Worm (Caenorhabditis elegans): ENCODE results near the gene F10B5.2.

F10B5.2 gene

DNA sequence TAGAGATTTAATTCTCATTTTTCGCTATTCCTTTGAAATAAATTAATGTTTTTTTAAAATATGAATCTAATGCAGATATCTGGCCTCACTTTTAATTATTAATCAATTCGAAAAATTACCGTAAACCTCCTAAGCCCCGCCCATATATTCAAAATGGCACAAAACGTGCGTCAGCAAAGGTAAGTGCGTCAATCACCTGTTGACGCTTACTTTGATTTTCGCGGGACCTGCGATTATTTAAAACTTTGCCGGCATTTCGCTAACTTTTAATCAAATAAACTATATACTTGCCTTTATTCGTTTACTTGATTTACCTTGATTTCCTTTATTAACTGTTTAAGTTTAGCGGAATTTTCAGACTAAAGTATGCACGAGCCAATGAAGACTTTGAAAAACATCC lies 13.4 kb downstream of the F10B5.2 start, which contains the start of gene pch-2 (continued):
- TF ChIP-seq D2030.7 (GFP tag; IDR thresholded peaks at IDR 0.05) (peak; percentile 40; the same call in 1 of the 2 replicates), chd-7 (tag; optimal IDR thresholded peaks at IDR 0.05) (no peak), nfyb-1 (GFP tag; IDR thresholded peaks at IDR 0.05) (no peak)

DNA sequence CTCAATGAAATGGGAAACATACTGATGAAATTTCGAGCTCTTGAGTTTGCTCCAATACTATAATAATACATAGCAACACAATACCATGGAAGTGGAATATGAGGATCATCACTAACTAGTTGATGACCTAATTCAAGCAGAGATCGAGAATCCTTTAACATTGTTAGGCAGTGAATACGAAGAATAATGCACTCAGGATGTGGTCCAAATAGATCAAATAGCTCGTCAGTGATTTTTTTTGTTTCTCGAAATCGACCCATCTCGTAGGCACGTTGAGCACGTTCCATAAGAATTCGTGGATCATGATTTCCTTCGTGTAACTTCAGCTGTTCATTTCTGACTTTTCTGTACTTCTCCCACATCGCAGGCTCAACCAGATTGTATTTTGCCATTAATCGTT lies 16.4 kb downstream of the F10B5.2 start:
- no peak for TF ChIP-seq dpl-1 (GFP tag; optimal IDR thresholded peaks at IDR 0.05)
- TF ChIP-seq bed-1 (GFP tag; IDR thresholded peaks at IDR 0.05) = no peak
- no peak for TF ChIP-seq madf-8 (GFP tag; conservative IDR thresholded peaks at IDR 0.05)
- TF ChIP-seq lsl-1 (GFP tag; optimal IDR thresholded peaks at IDR 0.05) = no peak
- TF ChIP-seq ceh-27 (GFP tag; optimal IDR thresholded peaks at IDR 0.05) = no peak
- no peak for TF ChIP-seq F57A8.1 (GFP tag; optimal IDR thresholded peaks at IDR 0.05)
- TF ChIP-seq sea-2 (GFP tag; IDR thresholded peaks at IDR 0.05) = no peak
- no peak for TF ChIP-seq mel-28 (tag; optimal IDR thresholded peaks at IDR 0.05; ENCODE audit: borderline replicate concordance)
- no peak for TF ChIP-seq nhr-120 (GFP tag; IDR thresholded peaks at IDR 0.05)

DNA sequence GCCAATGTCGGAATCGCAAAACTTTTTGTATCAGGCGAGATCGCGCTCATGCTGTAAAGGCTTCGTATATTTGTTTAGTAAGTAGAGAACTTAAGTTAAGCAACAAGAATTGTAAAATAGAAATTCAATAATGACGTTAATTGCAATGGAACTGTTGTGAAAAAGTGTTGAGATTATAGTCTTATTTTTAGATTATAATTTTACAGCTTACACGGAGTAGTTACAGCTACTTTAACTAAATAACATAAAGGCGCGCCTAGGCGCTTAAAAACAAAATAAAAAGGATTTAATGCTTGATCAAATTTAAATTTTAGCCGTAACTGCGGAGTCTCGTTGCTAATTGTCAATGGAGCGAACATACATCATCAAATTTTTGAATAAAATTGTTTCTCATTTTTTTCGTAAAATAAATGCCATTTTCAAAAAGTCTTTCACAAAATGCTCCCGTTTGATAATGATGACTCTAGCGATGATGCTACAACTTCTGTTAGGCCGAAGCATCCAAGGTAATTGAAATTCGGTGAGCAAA lies 17.6 kb downstream of the F10B5.2 start, which contains the start of the genes emb-27 and rrf-3:
TSS of gene emb-27 (minus strand) at position 51 of the 529 bp plus-strand sequence.
TSS of gene rrf-3 (plus strand) at position 346 of the 529 bp plus-strand sequence.
- no peak for TF ChIP-seq nhr-80 (tag; optimal IDR thresholded peaks at IDR 0.05)
- TF ChIP-seq egl-44 (GFP tag; IDR thresholded peaks at IDR 0.05) = no peak
- no peak for TF ChIP-seq ztf-6 (GFP tag; IDR thresholded peaks at IDR 0.05)
- peak; percentile 26 for TF ChIP-seq lsl-1 (GFP tag; optimal IDR thresholded peaks at IDR 0.05)
- peak; percentile 88 for TF ChIP-seq attf-3 (GFP tag; conservative IDR thresholded peaks at IDR 0.05)
- TF ChIP-seq F33H1.4 (GFP tag; IDR thresholded peaks at IDR 0.05) = peak; percentile 35; the same call in 1 of the 2 replicates
- TF ChIP-seq ztf-18 (tag; optimal IDR thresholded peaks at IDR 0.05) = peak; percentile 12
- no peak for TF ChIP-seq nfya-2 (GFP tag; IDR thresholded peaks at IDR 0.05)
- TF ChIP-seq ceh-79 (tag; optimal IDR thresholded peaks at IDR 0.05) = no peak
- TF ChIP-seq F39B2.1 (GFP tag; IDR thresholded peaks at IDR 0.05) = no peak
- TF ChIP-seq lin-40 (tag; optimal IDR thresholded peaks at IDR 0.05) = no peak
- TF ChIP-seq ama-1 (optimal IDR thresholded peaks at IDR 0.05) = no peak
- TF ChIP-seq ama-1 (GFP tag; optimal IDR thresholded peaks at IDR 0.05) = no peak
- no peak; the same call in 1 of the 2 replicates for TF ChIP-seq ceh-91 (GFP tag; IDR thresholded peaks at IDR 0.05)
- no peak for TF ChIP-seq dox-1 (GFP tag; IDR thresholded peaks at IDR 0.05)
- TF ChIP-seq mcd-1 (GFP tag; IDR thresholded peaks at IDR 0.05) = peak; percentile 76
- no peak for TF ChIP-seq mes-4 (tag; optimal IDR thresholded peaks at IDR 0.05)
- peak; percentile 83 for TF ChIP-seq attf-5 (GFP tag; optimal IDR thresholded peaks at IDR 0.05)
- no peak for TF ChIP-seq K12H6.12 (tag; optimal IDR thresholded peaks at IDR 0.05)
- peak; percentile 51 for TF ChIP-seq dpl-1 (GFP tag; optimal IDR thresholded peaks at IDR 0.05)
- peak; percentile 51 for TF ChIP-seq lin-54 (GFP tag; optimal IDR thresholded peaks at IDR 0.05)
- TF ChIP-seq F57C9.4 (tag; optimal IDR thresholded peaks at IDR 0.05) = no peak
- TF ChIP-seq efl-1 (GFP tag; optimal IDR thresholded peaks at IDR 0.05) = peak; percentile 83
- TF ChIP-seq rpc-1 (optimal IDR thresholded peaks at IDR 0.05) = no peak
- TF ChIP-seq rpc-1 (tag; optimal IDR thresholded peaks at IDR 0.05) = no peak
- no peak for TF ChIP-seq K11D2.4 (GFP tag; IDR thresholded peaks at IDR 0.05)
- TF ChIP-seq F52B5.7 (tag; optimal IDR thresholded peaks at IDR 0.05) = no peak
- no peak for TF ChIP-seq ceh-100 (GFP tag; IDR thresholded peaks at IDR 0.05)
- TF ChIP-seq madf-6 (GFP tag; IDR thresholded peaks at IDR 0.05) = peak; percentile 48
- no peak for TF ChIP-seq ztf-28 (GFP tag; IDR thresholded peaks at IDR 0.05)
- no peak for TF ChIP-seq hmg-20 (GFP tag; IDR thresholded peaks at IDR 0.05)
- TF ChIP-seq aptf-3 (GFP tag; IDR thresholded peaks at IDR 0.05) = no peak
